Worm (Caenorhabditis elegans) whole organism, young adult: ENCODE measurements around the gene asb-2.

Experiments used
- D2030.7 ChIP-seq: fragments of 200-800 bp; sonication (Bioruptor generic); IDR thresholded peaks from 2 replicates; pipeline ENCODE4 v1.3.6; 2022; ENCODE audit warnings: missing genetic modification reagents, missing genetic modification characterization, missing compliant biosample characterization
- hlh-12 ChIP-seq: sonication (generic microtip); optimal IDR thresholded peaks from 2 replicates; lab custom pipeline; 2016; ENCODE audit warnings: missing genetic modification characterization, missing compliant biosample characterization
- madf-6 ChIP-seq: fragments of 200-800 bp; sonication (Bioruptor generic); IDR thresholded peaks from 2 replicates; pipeline ENCODE4 v1.3.6; 2022; ENCODE audit warnings: missing genetic modification reagents, missing genetic modification characterization, missing compliant biosample characterization
- mcd-1 ChIP-seq: fragments of 200-800 bp; sonication (Bioruptor generic); IDR thresholded peaks from 2 replicates; pipeline ENCODE4 v1.3.6; 2022; ENCODE audit warnings: missing genetic modification reagents, missing genetic modification characterization, missing compliant biosample characterization
- ztf-3 ChIP-seq: fragments of 200-800 bp; sonication (Bioruptor generic); optimal IDR thresholded peaks from 2 replicates; lab custom pipeline; 2018; ENCODE audit warnings: mild to moderate bottlenecking, missing genetic modification characterization, missing compliant biosample characterization

DNA sequence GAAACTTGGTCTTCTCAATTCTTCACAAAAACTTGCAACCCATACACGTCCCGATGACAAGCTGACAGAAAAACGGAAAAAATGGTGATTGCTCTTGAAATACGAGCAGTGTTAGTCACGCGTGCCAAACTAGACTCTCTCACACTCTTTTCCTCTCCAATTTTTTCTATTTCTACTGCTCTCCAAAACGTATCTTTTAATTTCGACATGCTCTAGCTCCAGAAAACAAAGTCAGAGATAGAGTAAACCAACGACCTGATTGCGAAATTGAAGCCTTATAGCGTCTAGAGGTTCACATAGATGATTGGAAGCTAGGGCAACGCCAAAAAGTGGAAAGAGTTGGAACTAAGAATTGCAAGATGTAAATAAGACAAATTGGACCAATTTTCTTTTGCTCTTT is 20.8 kb downstream of the asb-2 start:
- TF ChIP-seq ztf-3 (GFP tag; lab: Kevin White, UChicago) (no peak), D2030.7 (GFP tag; lab: Robert Waterston, UW) (no peak), madf-6 (GFP tag; lab: Robert Waterston, UW) (no peak), mcd-1 (GFP tag; lab: Robert Waterston, UW) (no peak), hlh-12 (no peak)
